Worm (Caenorhabditis elegans) whole organism, young adult: Measurements from ENCODE around the gene C25A8.5.

ENCODE experiments used
- egl-18 ChIP-seq: fragments of 200-800 bp; sonication (Bioruptor generic); IDR thresholded peaks from 2 replicates; pipeline ENCODE4 v1.3.6; 2022; ENCODE audit warnings: missing genetic modification reagents, missing genetic modification characterization, missing compliant biosample characterization
- hmg-20 ChIP-seq: fragments of 200-800 bp; sonication (Bioruptor generic); IDR thresholded peaks from 2 replicates; pipeline ENCODE4 v1.3.6; 2022; ENCODE audit warnings: missing genetic modification reagents, missing genetic modification characterization, missing compliant biosample characterization
- let-526 ChIP-seq: fragments of 200-800 bp; sonication (Bioruptor generic); IDR thresholded peaks from 2 replicates; pipeline ENCODE4 v1.3.6; 2022; ENCODE audit warnings: missing genetic modification reagents, missing genetic modification characterization, missing compliant biosample characterization
- lin-26 ChIP-seq: fragments of 200-800 bp; sonication (Bioruptor generic); IDR thresholded peaks from 2 replicates; pipeline ENCODE4 v1.3.6; 2022; ENCODE audit warnings: missing genetic modification reagents, missing genetic modification characterization, missing compliant biosample characterization
- lin-54 ChIP-seq: fragments of 200-800 bp; sonication (Bioruptor generic); optimal IDR thresholded peaks from 2 replicates; lab custom pipeline; 2018; ENCODE audit warnings: mild to moderate bottlenecking, missing genetic modification characterization, missing compliant biosample characterization
- nfya-1 ChIP-seq: sonication (generic microtip); optimal IDR thresholded peaks from 2 replicates; lab custom pipeline; 2017; ENCODE audit warnings: antibody characterized with exemption, missing compliant biosample characterization, missing genetic modification characterization, borderline replicate concordance; ENCODE audit not compliant: insufficient read depth

DNA sequence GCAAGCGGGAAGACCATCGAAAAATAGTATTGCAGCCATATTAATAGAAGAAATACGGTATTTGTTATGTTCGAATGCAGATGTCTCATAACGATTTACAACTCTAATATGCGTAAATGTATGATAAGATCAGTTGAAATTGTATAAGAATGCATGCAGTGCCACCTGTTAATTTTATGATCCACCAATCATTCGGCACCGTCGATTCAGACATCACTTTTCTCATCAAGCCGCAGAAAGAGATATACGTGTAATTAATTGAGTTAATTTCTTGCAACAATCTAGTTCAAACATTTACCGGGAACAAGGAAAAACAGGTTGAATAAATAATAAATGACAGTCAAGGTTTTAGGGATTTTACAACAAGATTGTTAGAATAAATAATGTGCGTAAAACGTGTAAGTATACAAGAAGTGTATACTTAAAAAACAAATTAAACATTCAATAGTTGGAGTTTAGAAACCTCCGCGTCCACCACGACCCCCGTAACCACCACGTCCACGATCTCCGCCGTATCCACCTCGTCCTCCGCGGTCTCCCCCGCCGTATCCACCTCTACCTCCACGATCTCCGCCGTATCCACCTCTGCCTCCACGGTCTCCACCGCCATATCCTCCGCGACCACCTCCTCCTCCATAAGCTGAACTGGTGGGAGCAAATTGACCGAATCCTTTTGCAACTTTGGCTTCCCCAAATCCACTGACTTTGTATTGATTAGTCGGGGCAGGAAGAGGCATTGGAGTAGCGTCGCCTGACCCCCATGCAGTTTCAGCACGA is 25.0 kb upstream of the C25A8.5 start:
- TF ChIP-seq lin-26, result peak; percentile 64; the same call in 1 of the 2 replicates
- TF ChIP-seq lin-54 (GFP tag; lab: Kevin White, UChicago), result peak; percentile 49
- no peak for TF ChIP-seq hmg-20 (GFP tag; lab: Robert Waterston, UW)
- no peak for TF ChIP-seq nfya-1
- peak; percentile 78; the same call in 1 of the 2 replicates for TF ChIP-seq egl-18 (GFP tag; lab: Robert Waterston, UW)
- no peak for TF ChIP-seq let-526 (GFP tag; lab: Robert Waterston, UW)
